Worm (Caenorhabditis elegans) whole organism, early embryonic: ENCODE data around the gene anp-1.

Experiments
- B0310.2 ChIP-seq: sonication (generic microtip); optimal IDR thresholded peaks from 2 replicates; lab custom pipeline; 2016; ENCODE audit warnings: mild to moderate bottlenecking, missing genetic modification characterization, missing compliant biosample characterization
- F13C5.2 ChIP-seq: sonication (generic microtip); optimal IDR thresholded peaks from 2 replicates; lab custom pipeline; 2017; ENCODE audit warnings: mild to moderate bottlenecking, missing genetic modification characterization, inconsistent platforms, missing compliant biosample characterization
- aly-1 ChIP-seq: sonication (generic microtip); optimal IDR thresholded peaks from 2 replicates; lab custom pipeline; 2016; ENCODE audit warnings: missing genetic modification characterization, missing compliant biosample characterization
- ama-1 ChIP-seq: fragments of 150-350 bp; optimal IDR thresholded peaks from 2 replicates; lab custom pipeline; 2014
- ceh-13 ChIP-seq: fragments of 200-800 bp; sonication (Bioruptor generic); optimal IDR thresholded peaks from 2 replicates; lab custom pipeline; 2018; ENCODE audit warnings: mild to moderate bottlenecking, missing genetic modification characterization, missing compliant biosample characterization
- ceh-36 ChIP-seq: sonication (generic microtip); optimal IDR thresholded peaks from 2 replicates; lab custom pipeline; 2016; ENCODE audit warnings: missing genetic modification characterization, inconsistent platforms, missing compliant biosample characterization
- ets-7 ChIP-seq: sonication (generic microtip); optimal IDR thresholded peaks from 2 replicates; lab custom pipeline; 2016; ENCODE audit warnings: missing genotype, missing genetic modification characterization, missing compliant biosample characterization
- flt-1 ChIP-seq: fragments of 200-800 bp; sonication (Bioruptor generic); IDR thresholded peaks from 2 replicates; pipeline ENCODE4 v1.3.6; 2022; ENCODE audit warnings: missing genetic modification characterization, missing compliant biosample characterization
- hmbx-1 ChIP-seq: sonication (generic microtip); optimal IDR thresholded peaks from 2 replicates; lab custom pipeline; 2016; ENCODE audit warnings: mild to moderate bottlenecking, missing genetic modification characterization, missing compliant biosample characterization
- hmg-4 ChIP-seq: fragments of 200-800 bp; sonication (Bioruptor generic); optimal IDR thresholded peaks from 2 replicates; lab custom pipeline; 2018; ENCODE audit warnings: mild to moderate bottlenecking, missing genetic modification characterization, missing compliant biosample characterization
- hnd-1 ChIP-seq: sonication (generic microtip); optimal IDR thresholded peaks from 2 replicates; lab custom pipeline; 2016; ENCODE audit warnings: missing genetic modification characterization, missing compliant biosample characterization
- pes-1 ChIP-seq: fragments of 200-800 bp; sonication (Bioruptor generic); IDR thresholded peaks from 2 replicates; pipeline ENCODE4 v1.3.6; 2022; ENCODE audit warnings: missing genetic modification reagents, missing genetic modification characterization, missing compliant biosample characterization
- scrt-1 ChIP-seq: fragments of 200-800 bp; sonication (Bioruptor generic); IDR thresholded peaks from 2 replicates; pipeline ENCODE4 v1.3.6; 2022; ENCODE audit warnings: missing genetic modification characterization, missing compliant biosample characterization
- sea-1 ChIP-seq: fragments of 200-800 bp; sonication (Bioruptor generic); conservative IDR thresholded peaks from 2 replicates; pipeline ENCODE4 v1.3.6; 2022; ENCODE audit warnings: missing genetic modification characterization, missing compliant biosample characterization
- tbx-11 ChIP-seq: fragments of 200-800 bp; sonication (Bioruptor generic); IDR thresholded peaks from 2 replicates; pipeline ENCODE4 v1.3.6; 2022; ENCODE audit warnings: missing genetic modification characterization, missing compliant biosample characterization
- tbx-37 ChIP-seq: fragments of 200-800 bp; sonication (Bioruptor generic); conservative IDR thresholded peaks from 2 replicates; pipeline ENCODE4 v1.3.6; 2022; ENCODE audit warnings: missing genetic modification reagents, missing genetic modification characterization, missing compliant biosample characterization
- tra-4 ChIP-seq: sonication (generic microtip); optimal IDR thresholded peaks from 2 replicates; lab custom pipeline; 2017; ENCODE audit warnings: missing genetic modification characterization, missing compliant biosample characterization

Gene anp-1

DNA sequence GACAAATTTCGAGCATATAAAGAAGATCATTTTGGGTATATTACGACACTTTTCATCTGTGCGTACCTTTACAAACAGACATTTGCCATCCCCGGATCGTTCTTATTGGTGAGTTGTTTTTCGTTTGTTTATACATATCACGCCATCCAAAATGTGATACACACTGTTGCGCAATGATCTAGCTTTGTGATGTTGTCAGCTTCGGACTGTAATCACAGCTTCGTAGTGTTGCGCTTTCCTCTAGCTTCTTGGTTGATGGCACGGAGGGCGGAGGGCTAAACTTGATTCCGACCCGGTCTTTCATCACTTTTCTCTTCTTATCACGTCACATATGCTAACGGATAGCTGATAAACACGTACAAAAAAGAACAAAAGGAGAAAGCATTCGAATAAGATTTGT, 20.1 kb downstream of the anp-1 start:
- TF ChIP-seq F13C5.2 (no peak), pes-1 (no peak), ets-7 (tag; lab: Kevin White, UChicago) (no peak), hmbx-1 (no peak), scrt-1 (GFP tag; lab: Robert Waterston, UW) (no peak)

DNA sequence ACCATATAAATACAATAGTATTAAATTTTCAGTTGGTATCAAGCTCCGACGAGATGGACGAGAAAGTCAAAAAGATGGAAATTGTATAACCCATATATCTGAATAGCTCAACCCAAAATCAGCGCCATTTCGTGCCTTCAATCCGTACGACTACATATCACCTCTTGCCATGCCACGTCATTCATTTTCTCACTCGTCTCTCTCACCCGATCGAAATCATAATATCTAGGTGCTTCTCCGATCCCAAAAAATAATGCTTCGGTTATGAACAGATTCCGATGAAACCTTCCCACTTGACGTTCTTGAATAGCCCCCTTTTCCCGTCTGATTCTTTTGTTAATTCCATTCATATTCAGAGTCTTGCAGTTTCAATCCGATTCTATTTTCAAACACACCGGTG, 22.2 kb downstream of the anp-1 start:
- TF ChIP-seq ets-7 (tag; lab: Kevin White, UChicago) (no peak), B0310.2 (tag; lab: Kevin White, UChicago) (no peak), tra-4 (tag; lab: Kevin White, UChicago) (no peak), ceh-36 (tag; lab: Kevin White, UChicago) (no peak)

DNA sequence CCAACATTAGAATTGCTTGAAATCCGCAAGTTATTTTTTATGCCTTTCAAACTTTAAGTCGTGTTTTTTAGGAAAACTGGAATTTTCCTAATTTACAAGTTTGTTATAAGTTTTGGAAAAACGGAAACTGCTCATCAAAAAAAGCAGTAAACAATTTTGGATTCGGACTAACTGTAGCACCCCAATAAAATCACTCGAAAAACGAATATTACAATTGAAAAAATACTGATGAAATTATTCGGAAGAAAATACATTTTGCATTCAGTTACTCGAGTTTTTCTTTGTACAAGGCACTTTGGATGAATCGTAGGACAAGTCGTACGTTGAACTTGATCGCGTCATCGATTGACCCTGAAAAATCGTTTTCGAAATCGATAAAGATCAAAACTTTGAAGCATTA, 23.1 kb downstream of the anp-1 start:
- TF ChIP-seq tbx-11 (GFP tag; lab: Robert Waterston, UW) (no peak), aly-1 (tag; lab: Kevin White, UChicago) (no peak), tra-4 (tag; lab: Kevin White, UChicago) (no peak), scrt-1 (GFP tag; lab: Robert Waterston, UW) (no peak), tbx-37 (GFP tag; lab: Robert Waterston, UW) (no peak), ceh-13 (GFP tag; lab: Kevin White, UChicago) (no peak), hmbx-1 (no peak), ets-7 (tag; lab: Kevin White, UChicago) (no peak), sea-1 (GFP tag; lab: Robert Waterston, UW) (no peak), ama-1 (lab: Kevin White, UChicago) (no peak), hnd-1 (tag; lab: Kevin White, UChicago) (no peak), pes-1 (no peak), F13C5.2 (no peak), B0310.2 (tag; lab: Kevin White, UChicago) (no peak), hmg-4 (GFP tag; lab: Kevin White, UChicago) (no peak)

DNA sequence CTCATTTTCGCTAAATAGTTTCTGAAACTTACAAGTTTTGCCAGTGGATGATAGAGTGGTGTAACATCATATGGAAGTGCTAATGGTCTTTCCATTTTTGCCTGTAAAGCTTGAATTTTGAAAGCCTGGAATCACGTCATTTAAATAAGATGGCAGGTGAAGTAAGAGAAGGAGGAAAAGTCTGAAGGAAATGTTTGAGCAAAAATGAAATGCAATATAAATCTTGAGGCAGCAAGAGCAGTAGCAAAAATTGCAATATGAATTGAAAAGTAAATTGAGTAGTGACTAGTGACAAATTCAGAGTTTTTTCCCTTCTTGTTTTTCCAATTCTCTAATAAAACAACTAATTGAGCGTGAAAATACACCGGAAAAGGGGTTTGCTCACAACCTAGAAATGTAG, 26.6 kb downstream of the anp-1 start, which contains the start of gene glb-24:
glb-24 (minus strand) TSS at position 101 of the 400 bp plus-strand sequence.
- no peak for TF ChIP-seq aly-1 (tag; lab: Kevin White, UChicago)
- no peak for TF ChIP-seq flt-1 (GFP tag; lab: Robert Waterston, UW)
- no peak for TF ChIP-seq ama-1 (lab: Kevin White, UChicago)
- no peak for TF ChIP-seq hmbx-1
- no peak for TF ChIP-seq ceh-36 (tag; lab: Kevin White, UChicago)
- TF ChIP-seq tbx-11 (GFP tag; lab: Robert Waterston, UW), result no peak
- no peak for TF ChIP-seq hmg-4 (GFP tag; lab: Kevin White, UChicago)
- no peak for TF ChIP-seq B0310.2 (tag; lab: Kevin White, UChicago)
- no peak for TF ChIP-seq tbx-37 (GFP tag; lab: Robert Waterston, UW)
- no peak for TF ChIP-seq ets-7 (tag; lab: Kevin White, UChicago)
- no peak for TF ChIP-seq ceh-13 (GFP tag; lab: Kevin White, UChicago)
- no peak for TF ChIP-seq F13C5.2
- no peak for TF ChIP-seq tra-4 (tag; lab: Kevin White, UChicago)
- TF ChIP-seq pes-1, result no peak
- TF ChIP-seq sea-1 (GFP tag; lab: Robert Waterston, UW), result no peak
- TF ChIP-seq hnd-1 (tag; lab: Kevin White, UChicago), result no peak

DNA sequence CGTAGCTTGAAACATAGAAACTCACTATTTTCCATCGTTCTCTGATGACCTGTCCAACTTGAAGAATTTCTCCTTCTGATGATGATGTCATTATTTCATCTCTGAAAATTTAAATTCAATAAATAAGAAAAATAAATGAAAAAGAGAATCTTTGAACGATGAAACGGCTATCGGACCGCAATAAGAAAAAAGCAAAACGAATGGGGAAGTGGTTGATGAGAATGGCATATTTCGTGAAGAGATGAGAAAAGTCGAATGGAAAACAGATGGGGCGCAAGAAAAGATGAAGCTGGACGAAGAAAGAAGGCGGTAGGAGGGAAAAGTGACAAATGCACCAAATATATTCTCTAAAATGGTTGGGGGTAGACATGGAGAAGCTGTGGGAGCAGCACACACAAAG, 36.5 kb downstream of the anp-1 start, which contains the start of gene ttbk-7:
ttbk-7 (minus strand) TSS at position 101 of the 400 bp plus-strand sequence.
- no peak for TF ChIP-seq scrt-1 (GFP tag; lab: Robert Waterston, UW)
- no peak for TF ChIP-seq hmg-4 (GFP tag; lab: Kevin White, UChicago)
- no peak for TF ChIP-seq ceh-36 (tag; lab: Kevin White, UChicago)
- no peak for TF ChIP-seq hmbx-1
- TF ChIP-seq aly-1 (tag; lab: Kevin White, UChicago), result no peak
- TF ChIP-seq sea-1 (GFP tag; lab: Robert Waterston, UW), result no peak
- TF ChIP-seq tbx-11 (GFP tag; lab: Robert Waterston, UW), result no peak
- no peak for TF ChIP-seq tra-4 (tag; lab: Kevin White, UChicago)
- TF ChIP-seq ama-1 (lab: Kevin White, UChicago), result no peak
- TF ChIP-seq B0310.2 (tag; lab: Kevin White, UChicago), result no peak
- TF ChIP-seq pes-1, result no peak
- TF ChIP-seq tbx-37 (GFP tag; lab: Robert Waterston, UW), result no peak
- TF ChIP-seq ceh-13 (GFP tag; lab: Kevin White, UChicago), result no peak
- no peak for TF ChIP-seq flt-1 (GFP tag; lab: Robert Waterston, UW)
- TF ChIP-seq hnd-1 (tag; lab: Kevin White, UChicago), result no peak
- no peak for TF ChIP-seq F13C5.2
- TF ChIP-seq ets-7 (tag; lab: Kevin White, UChicago), result no peak

DNA sequence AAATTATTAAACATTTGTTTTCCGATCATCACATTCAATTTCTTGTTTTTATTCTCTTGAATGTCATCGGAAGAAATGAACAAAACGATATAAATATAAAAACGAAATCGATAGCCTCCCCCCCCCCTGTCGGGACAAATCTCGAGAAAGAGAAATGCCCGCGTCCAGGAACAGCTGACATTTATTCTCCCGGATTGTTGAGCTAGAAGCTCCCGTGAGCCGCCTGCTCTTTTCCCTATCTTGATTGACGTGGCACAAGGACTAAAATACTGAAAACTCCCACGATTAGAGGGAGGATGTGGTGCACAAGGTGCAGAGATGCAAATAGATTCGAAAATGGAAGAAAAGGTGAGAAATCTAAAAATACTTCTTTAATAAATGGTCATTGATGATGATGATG, 37.6 kb downstream of the anp-1 start:
- no peak for TF ChIP-seq hmbx-1
- TF ChIP-seq ets-7 (tag; lab: Kevin White, UChicago), result no peak
- TF ChIP-seq pes-1, result no peak
- TF ChIP-seq hmg-4 (GFP tag; lab: Kevin White, UChicago), result no peak
- TF ChIP-seq ceh-36 (tag; lab: Kevin White, UChicago), result no peak
- TF ChIP-seq tbx-37 (GFP tag; lab: Robert Waterston, UW), result no peak
- TF ChIP-seq ama-1 (lab: Kevin White, UChicago), result no peak
- TF ChIP-seq aly-1 (tag; lab: Kevin White, UChicago), result no peak
- no peak for TF ChIP-seq ceh-13 (GFP tag; lab: Kevin White, UChicago)
- TF ChIP-seq sea-1 (GFP tag; lab: Robert Waterston, UW), result no peak
- no peak for TF ChIP-seq hnd-1 (tag; lab: Kevin White, UChicago)
- no peak for TF ChIP-seq tbx-11 (GFP tag; lab: Robert Waterston, UW)
- TF ChIP-seq F13C5.2, result no peak
- TF ChIP-seq tra-4 (tag; lab: Kevin White, UChicago), result no peak
- no peak for TF ChIP-seq scrt-1 (GFP tag; lab: Robert Waterston, UW)
- no peak for TF ChIP-seq flt-1 (GFP tag; lab: Robert Waterston, UW)
- TF ChIP-seq B0310.2 (tag; lab: Kevin White, UChicago), result no peak

DNA sequence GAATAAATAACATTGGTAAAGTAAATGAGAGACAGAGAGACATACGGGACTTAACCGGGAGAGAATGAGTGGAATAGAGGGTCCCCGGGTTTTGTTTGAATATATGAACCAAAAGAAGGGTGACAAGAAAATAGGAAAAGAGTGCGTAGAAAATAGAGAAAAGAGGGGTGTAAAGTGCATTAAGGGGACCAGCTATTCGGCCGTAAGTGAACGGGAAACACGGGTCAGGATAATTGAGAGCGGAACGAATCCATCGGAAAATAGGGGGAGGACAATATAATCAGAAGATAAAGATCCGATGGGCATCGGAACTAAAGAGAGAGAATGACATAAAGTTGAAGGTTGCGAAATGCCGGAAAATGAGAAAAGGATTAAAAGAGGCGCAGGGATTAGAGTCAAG, 38.1 kb downstream of the anp-1 start:
- TF ChIP-seq pes-1 (no peak), tra-4 (tag; lab: Kevin White, UChicago) (no peak), sea-1 (GFP tag; lab: Robert Waterston, UW) (no peak), tbx-37 (GFP tag; lab: Robert Waterston, UW) (no peak), ceh-36 (tag; lab: Kevin White, UChicago) (no peak), aly-1 (tag; lab: Kevin White, UChicago) (no peak), scrt-1 (GFP tag; lab: Robert Waterston, UW) (no peak)
